Fruit fly (Drosophila melanogaster) whole organism, adult: Measurements from ENCODE around the gene CG42238.

Experiments
- CG14711 ChIP-seq: fragments of 200-800 bp; sonication (Bioruptor generic); optimal IDR thresholded peaks from 2 replicates; lab custom pipeline; 2018; ENCODE audit warnings: missing biosample characterization, mild to moderate bottlenecking, missing genetic modification characterization, moderate library complexity
- CG1620 ChIP-seq: fragments of 200-800 bp; sonication (Bioruptor generic); optimal IDR thresholded peaks from 2 replicates; lab custom pipeline; 2016; ENCODE audit warnings: missing biosample characterization, missing genetic modification characterization
- CG7045 ChIP-seq: fragments of 200-800 bp; sonication (Bioruptor generic); optimal IDR thresholded peaks from 2 replicates; lab custom pipeline; 2017; ENCODE audit warnings: missing biosample characterization, mild to moderate bottlenecking, missing genetic modification characterization
- Clk ChIP-seq: fragments of 200-800 bp; sonication (Bioruptor generic); optimal IDR thresholded peaks from 2 replicates; lab custom pipeline; 2017; ENCODE audit warnings: missing biosample characterization, missing genetic modification characterization
- bab1 ChIP-seq: fragments of 200-800 bp; sonication (Bioruptor generic); optimal IDR thresholded peaks from 3 replicates; lab custom pipeline; 2019; ENCODE audit warnings: missing biosample characterization, mild to moderate bottlenecking, missing genetic modification characterization, moderate library complexity
- cnc ChIP-seq, 2 experiments: fragments of >200 bp; optimal IDR thresholded peaks; 2 replicates each; lab custom pipeline; 2017
- ovo ChIP-seq: fragments of 200-800 bp; sonication (Bioruptor generic); optimal IDR thresholded peaks from 2 replicates; lab custom pipeline; 2016; ENCODE audit warnings: missing biosample characterization, missing genetic modification characterization
- tj ChIP-seq: fragments of 200-800 bp; sonication (Bioruptor generic); optimal IDR thresholded peaks from 3 replicates; lab custom pipeline; 2017; ENCODE audit warnings: missing biosample characterization, mild to moderate bottlenecking, missing genetic modification characterization, moderate library complexity

- no peak for TF ChIP-seq cnc (optimal IDR thresholded peaks at IDR 0.05; lab: Kevin White, UChicago)
- no peak for TF ChIP-seq CG1620 (GFP tag; lab: Kevin White, UChicago)
- no peak for TF ChIP-seq Clk (GFP tag; lab: Kevin White, UChicago)
- no peak for TF ChIP-seq ovo (GFP tag; lab: Kevin White, UChicago)
- TF ChIP-seq bab1 = no peak
- no peak for TF ChIP-seq CG14711 (tag; lab: Kevin White, UChicago)
- no peak for TF ChIP-seq tj
- TF ChIP-seq CG7045 = no peak
Observed at dm6 chr2L:21005458-21005857, 46.5 kb downstream of the CG42238 start.
